Worm (Caenorhabditis elegans) whole organism, L3 larva: ENCODE data around the gene C06E4.8.

ENCODE experiments used
- ama-1 ChIP-seq: fragments of 150-350 bp; optimal IDR thresholded peaks from 2 replicates; lab custom pipeline; 2018
- ceh-9 ChIP-seq: sonication (generic microtip); optimal IDR thresholded peaks from 2 replicates; lab custom pipeline; 2018; ENCODE audit warnings: missing biosample characterization, missing genetic modification characterization
- eor-1 ChIP-seq, 2 experiments: fragments of 150-350 bp; optimal IDR thresholded peaks; 2 replicates each; lab custom pipeline; 2014 to 2018; ENCODE audit warnings: missing biosample characterization in 2 of 2, missing genetic modification characterization in 2 of 2
- fkh-10 ChIP-seq: sonication (generic microtip); optimal IDR thresholded peaks from 2 replicates; lab custom pipeline; 2017; ENCODE audit warnings: missing biosample characterization, missing genetic modification reagents, missing genetic modification characterization
- mdl-1 ChIP-seq: fragments of 150-350 bp; optimal IDR thresholded peaks from 2 replicates; lab custom pipeline; 2014; ENCODE audit warnings: missing biosample characterization, missing genetic modification characterization
- nhr-11 ChIP-seq: fragments of 150-350 bp; optimal IDR thresholded peaks from 2 replicates; lab custom pipeline; 2014; ENCODE audit warnings: missing biosample characterization, missing genetic modification characterization
- nhr-23 ChIP-seq: fragments of 150-350 bp; optimal IDR thresholded peaks from 2 replicates; lab custom pipeline; 2014; ENCODE audit warnings: missing biosample characterization, missing genetic modification reagents, missing genetic modification characterization
- nhr-237 ChIP-seq: fragments of 150-350 bp; optimal IDR thresholded peaks from 2 replicates; lab custom pipeline; 2014; ENCODE audit warnings: missing biosample characterization, missing genetic modification characterization
- nhr-28 ChIP-seq: fragments of 150-350 bp; optimal IDR thresholded peaks from 2 replicates; lab custom pipeline; 2014; ENCODE audit warnings: missing biosample characterization, missing genetic modification characterization
- nhr-76 ChIP-seq: fragments of 150-350 bp; sonication (generic microtip); optimal IDR thresholded peaks from 5 replicates; lab custom pipeline; 2014; ENCODE audit warnings: missing biosample characterization, missing genetic modification characterization
- nhr-77 ChIP-seq: fragments of 150-350 bp; optimal IDR thresholded peaks from 2 replicates; lab custom pipeline; 2014; ENCODE audit warnings: missing biosample characterization, missing genetic modification characterization
- pqm-1 ChIP-seq: fragments of 150-350 bp; optimal IDR thresholded peaks from 2 replicates; lab custom pipeline; 2017; ENCODE audit warnings: missing biosample characterization, missing genetic modification characterization, inconsistent platforms
- sea-2 ChIP-seq: fragments of 150-350 bp; sonication (generic microtip); optimal IDR thresholded peaks from 4 replicates; lab custom pipeline; 2014; ENCODE audit warnings: missing biosample characterization, missing genetic modification reagents, missing genetic modification characterization
- ztf-4 ChIP-seq: fragments of 150-350 bp; optimal IDR thresholded peaks from 2 replicates; lab custom pipeline; 2014; ENCODE audit warnings: missing biosample characterization, missing genetic modification characterization

- TF ChIP-seq sea-2 (GFP tag; lab: Kevin White, UChicago) (no peak), ztf-4 (no peak), nhr-237 (tag; lab: Kevin White, UChicago) (no peak), eor-1 (tag; optimal IDR thresholded peaks at IDR 0.05; lab: Kevin White, UChicago) (no peak), nhr-11 (tag; lab: Kevin White, UChicago) (no peak), ama-1 (no peak), mdl-1 (no peak), nhr-28 (no peak), pqm-1 (tag; lab: Kevin White, UChicago) (peak; percentile 92), fkh-10 (GFP tag; lab: Kevin White, UChicago) (no peak), ceh-9 (tag; lab: Kevin White, UChicago) (no peak), nhr-23 (no peak), nhr-77 (tag; lab: Kevin White, UChicago) (no peak), nhr-76 (tag; lab: Kevin White, UChicago) (no peak)
Measured at ce11 chrIV:7326613-7327149, 41.0 kb upstream of the C06E4.8 start, which contains the start of gene ifo-1.
